Worm (Caenorhabditis elegans) whole organism, L4 larva: ENCODE results near the gene W06A7.2.

Experiments used
- F10B5.3 ChIP-seq: sonication (generic microtip); optimal IDR thresholded peaks from 2 replicates; lab custom pipeline; 2016; ENCODE audit warnings: mild to moderate bottlenecking, missing genetic modification characterization, missing compliant biosample characterization
- F26F4.8 ChIP-seq: fragments of 200-800 bp; sonication (Bioruptor generic); conservative IDR thresholded peaks from 2 replicates; pipeline ENCODE4 v1.3.6; 2022; ENCODE audit warnings: missing genetic modification characterization, missing compliant biosample characterization
- F37D6.2 ChIP-seq: sonication (generic microtip); optimal IDR thresholded peaks from 2 replicates; lab custom pipeline; 2016; ENCODE audit warnings: mild to moderate bottlenecking, missing genetic modification characterization, missing compliant biosample characterization
- R02D3.7 ChIP-seq: fragments of 150-350 bp; sonication (generic microtip); optimal IDR thresholded peaks from 3 replicates; lab custom pipeline; 2014; ENCODE audit warnings: missing biosample characterization, missing genetic modification characterization
- T26A8.4 ChIP-seq: fragments of 200-800 bp; sonication (Bioruptor generic); IDR thresholded peaks from 2 replicates; pipeline ENCODE4 v1.3.6; 2022; ENCODE audit warnings: missing genetic modification characterization, missing compliant biosample characterization
- Y48G9A.11 ChIP-seq: fragments of 200-800 bp; sonication (Bioruptor generic); IDR thresholded peaks from 2 replicates; pipeline ENCODE4 v1.3.6; 2022; ENCODE audit warnings: missing genetic modification reagents, missing genetic modification characterization, missing compliant biosample characterization
- Y5F2A.4 ChIP-seq: fragments of 200-800 bp; sonication (Bioruptor generic); optimal IDR thresholded peaks from 2 replicates; lab custom pipeline; 2018; ENCODE audit warnings: mild to moderate bottlenecking, missing genetic modification characterization, missing compliant biosample characterization
- Y75B8A.6 ChIP-seq: fragments of 200-800 bp; sonication (Bioruptor generic); IDR thresholded peaks from 2 replicates; pipeline ENCODE4 v1.3.6; 2022; ENCODE audit warnings: missing genetic modification reagents, missing genetic modification characterization, missing compliant biosample characterization
- ZK546.5 ChIP-seq, 2 experiments: sonication (generic microtip); optimal IDR thresholded peaks; 2 replicates each; lab custom pipeline; 2017; ENCODE audit warnings: missing biosample characterization in 2 of 2, missing genetic modification characterization in 2 of 2
- aha-1 ChIP-seq: fragments of 150-350 bp; peaks from one replicate; lab custom pipeline; 2014; ENCODE audit warnings: missing biosample characterization, missing genetic modification characterization
- aly-2 ChIP-seq: sonication (generic microtip); optimal IDR thresholded peaks from 2 replicates; lab custom pipeline; 2018; ENCODE audit warnings: missing biosample characterization, missing genetic modification characterization
- ceh-62 ChIP-seq: sonication (generic microtip); optimal IDR thresholded peaks from 2 replicates; lab custom pipeline; 2017; ENCODE audit warnings: missing biosample characterization, missing genetic modification characterization
- ceh-82 ChIP-seq: sonication (generic microtip); optimal IDR thresholded peaks from 2 replicates; lab custom pipeline; 2017; ENCODE audit warnings: missing biosample characterization, missing genetic modification characterization
- cey-2 ChIP-seq: sonication (generic microtip); optimal IDR thresholded peaks from 3 replicates; lab custom pipeline; 2017; ENCODE audit warnings: missing genetic modification characterization, mild to moderate bottlenecking, missing compliant biosample characterization, antibody characterized with exemption, borderline replicate concordance; ENCODE audit not compliant: insufficient read depth
- ctbp-1 ChIP-seq: fragments of 200-800 bp; sonication (Bioruptor generic); IDR thresholded peaks from 2 replicates; pipeline ENCODE4 v1.3.6; 2022; ENCODE audit warnings: missing genetic modification reagents, missing genetic modification characterization, missing compliant biosample characterization
- daf-12 ChIP-seq: fragments of 150-350 bp; optimal IDR thresholded peaks from 2 replicates; lab custom pipeline; 2014; ENCODE audit warnings: missing biosample characterization, missing genetic modification reagents, missing genetic modification characterization
- daf-16 ChIP-seq, 3 experiments: sonication (generic microtip); optimal IDR thresholded peaks; 2 replicates each; lab custom pipeline; 2016 to 2017; ENCODE audit warnings: missing genetic modification characterization in 3 of 3, missing genetic modification reagents in 3 of 3, mild to moderate bottlenecking in 2 of 3, missing compliant biosample characterization in 2 of 3, missing biosample characterization in 1 of 3, moderate library complexity in 1 of 3
- dmd-6 ChIP-seq: fragments of 200-800 bp; sonication (Bioruptor generic); IDR thresholded peaks from 2 replicates; pipeline ENCODE4 v1.3.6; 2022; ENCODE audit warnings: missing genetic modification reagents, missing genetic modification characterization, missing compliant biosample characterization
- dmd-8 ChIP-seq: fragments of 200-800 bp; sonication (Bioruptor generic); IDR thresholded peaks from 2 replicates; pipeline ENCODE4 v1.3.6; 2022; ENCODE audit warnings: missing genetic modification characterization, missing compliant biosample characterization
- dmd-9 ChIP-seq: fragments of 200-800 bp; sonication (Bioruptor generic); IDR thresholded peaks from 2 replicates; pipeline ENCODE4 v1.3.6; 2022; ENCODE audit warnings: missing genetic modification reagents, missing genetic modification characterization, missing compliant biosample characterization
- duxl-1 ChIP-seq: sonication (generic microtip); optimal IDR thresholded peaks from 2 replicates; lab custom pipeline; 2016; ENCODE audit warnings: mild to moderate bottlenecking, missing genetic modification characterization, moderate library complexity, missing compliant biosample characterization; ENCODE audit not compliant: poor library complexity
- fkh-10 ChIP-seq: fragments of 150-350 bp; optimal IDR thresholded peaks from 2 replicates; lab custom pipeline; 2014; ENCODE audit warnings: missing biosample characterization, missing genetic modification reagents, missing genetic modification characterization
- gei-8 ChIP-seq: fragments of 200-800 bp; sonication (Bioruptor generic); optimal IDR thresholded peaks from 2 replicates; lab custom pipeline; 2018; ENCODE audit warnings: mild to moderate bottlenecking, missing genetic modification characterization, missing compliant biosample characterization
- hlh-11 ChIP-seq: fragments of 200-800 bp; sonication (Bioruptor generic); optimal IDR thresholded peaks from 2 replicates; lab custom pipeline; 2018; ENCODE audit warnings: mild to moderate bottlenecking, missing genetic modification characterization, missing compliant biosample characterization
- hlh-30 ChIP-seq: sonication (generic microtip); optimal IDR thresholded peaks from 2 replicates; lab custom pipeline; 2017; ENCODE audit warnings: antibody characterized with exemption, mild to moderate bottlenecking, missing genetic modification characterization, missing compliant biosample characterization; ENCODE audit not compliant: insufficient read depth
- hmg-1.1 ChIP-seq: fragments of 200-800 bp; sonication (Bioruptor generic); IDR thresholded peaks from 2 replicates; pipeline ENCODE4 v1.3.6; 2022; ENCODE audit warnings: missing genetic modification reagents, missing genetic modification characterization, missing compliant biosample characterization
- lin-13 ChIP-seq: fragments of 150-350 bp; optimal IDR thresholded peaks from 2 replicates; lab custom pipeline; 2014; ENCODE audit warnings: missing biosample characterization, missing genetic modification reagents, missing genetic modification characterization
- lin-29 ChIP-seq: fragments of 200-800 bp; sonication (Bioruptor generic); IDR thresholded peaks from 2 replicates; pipeline ENCODE4 v1.3.6; 2022; ENCODE audit warnings: missing genetic modification reagents, missing genetic modification characterization, missing compliant biosample characterization
- lin-38 ChIP-seq: fragments of 200-800 bp; sonication (Bioruptor generic); IDR thresholded peaks from 2 replicates; pipeline ENCODE4 v1.3.6; 2022; ENCODE audit warnings: missing genetic modification reagents, missing genetic modification characterization, missing compliant biosample characterization
- lin-39 ChIP-seq: fragments of 150-350 bp; optimal IDR thresholded peaks from 2 replicates; lab custom pipeline; 2014; ENCODE audit warnings: missing biosample characterization, missing genetic modification reagents, missing genetic modification characterization
- lir-3 ChIP-seq: sonication (generic microtip); optimal IDR thresholded peaks from 2 replicates; lab custom pipeline; 2016; ENCODE audit warnings: mild to moderate bottlenecking, missing genetic modification characterization, missing compliant biosample characterization
- mdt-29 ChIP-seq: fragments of 200-800 bp; sonication (Bioruptor generic); IDR thresholded peaks from 2 replicates; pipeline ENCODE4 v1.3.6; 2022; ENCODE audit warnings: missing genetic modification reagents, missing genetic modification characterization, missing compliant biosample characterization
- mxl-2 ChIP-seq: fragments of 200-800 bp; sonication (Bioruptor generic); conservative IDR thresholded peaks from 2 replicates; pipeline ENCODE4 v1.3.6; 2022; ENCODE audit warnings: missing genetic modification reagents, missing genetic modification characterization, missing compliant biosample characterization
- nhr-10 ChIP-seq: fragments of 150-350 bp; optimal IDR thresholded peaks from 2 replicates; lab custom pipeline; 2014; ENCODE audit warnings: missing biosample characterization, missing genetic modification characterization
- nhr-11 ChIP-seq: fragments of 150-350 bp; optimal IDR thresholded peaks from 2 replicates; lab custom pipeline; 2014; ENCODE audit warnings: missing biosample characterization, missing genetic modification characterization
- nhr-111 ChIP-seq: fragments of 200-800 bp; sonication (Bioruptor generic); optimal IDR thresholded peaks from 2 replicates; lab custom pipeline; 2018; ENCODE audit warnings: mild to moderate bottlenecking, missing genetic modification characterization, missing compliant biosample characterization
- nhr-25 ChIP-seq: sonication (generic microtip); optimal IDR thresholded peaks from 2 replicates; lab custom pipeline; 2017; ENCODE audit warnings: missing genetic modification characterization, mild to moderate bottlenecking, missing compliant biosample characterization, antibody characterized with exemption, moderate library complexity, borderline replicate concordance; ENCODE audit not compliant: insufficient read depth
- nhr-28 ChIP-seq: fragments of 150-350 bp; optimal IDR thresholded peaks from 2 replicates; lab custom pipeline; 2014; ENCODE audit warnings: missing biosample characterization, missing genetic modification characterization
- nhr-77 ChIP-seq: fragments of 150-350 bp; optimal IDR thresholded peaks from 2 replicates; lab custom pipeline; 2014; ENCODE audit warnings: missing biosample characterization, missing genetic modification characterization
- php-3 ChIP-seq: fragments of 200-800 bp; sonication (Bioruptor generic); IDR thresholded peaks from 2 replicates; pipeline ENCODE4 v1.3.6; 2022; ENCODE audit warnings: missing genetic modification reagents, missing genetic modification characterization, missing compliant biosample characterization
- rbr-2 ChIP-seq: sonication (generic microtip); optimal IDR thresholded peaks from 2 replicates; lab custom pipeline; 2016; ENCODE audit warnings: missing genotype, missing genetic modification characterization, missing compliant biosample characterization
- skn-1 ChIP-seq: fragments of 150-350 bp; optimal IDR thresholded peaks from 2 replicates; lab custom pipeline; 2014; ENCODE audit warnings: missing biosample characterization, missing genetic modification characterization
- snpc-1.2 ChIP-seq: fragments of 200-800 bp; sonication (Bioruptor generic); IDR thresholded peaks from 2 replicates; pipeline ENCODE4 v1.3.6; 2022; ENCODE audit warnings: missing genetic modification reagents, missing genetic modification characterization, missing compliant biosample characterization
- snpc-4 ChIP-seq: fragments of 150-350 bp; optimal IDR thresholded peaks from 2 replicates; lab custom pipeline; 2014; ENCODE audit warnings: missing biosample characterization, missing genetic modification characterization
- zfp-3 ChIP-seq: fragments of 200-800 bp; sonication (Bioruptor generic); conservative IDR thresholded peaks from 2 replicates; pipeline ENCODE4 v1.3.6; 2022; ENCODE audit warnings: missing genetic modification reagents, missing genetic modification characterization, missing compliant biosample characterization
- zip-2 ChIP-seq: fragments of 150-350 bp; optimal IDR thresholded peaks from 2 replicates; lab custom pipeline; 2014; ENCODE audit warnings: missing biosample characterization, missing genetic modification characterization
- ztf-11 ChIP-seq: fragments of 150-350 bp; optimal IDR thresholded peaks from 2 replicates; lab custom pipeline; 2014; ENCODE audit warnings: missing biosample characterization, missing genetic modification characterization
- ztf-7 ChIP-seq: fragments of 150-350 bp; optimal IDR thresholded peaks from 2 replicates; lab custom pipeline; 2014; ENCODE audit warnings: missing biosample characterization, missing genetic modification characterization

The W06A7.2 gene

DNA sequence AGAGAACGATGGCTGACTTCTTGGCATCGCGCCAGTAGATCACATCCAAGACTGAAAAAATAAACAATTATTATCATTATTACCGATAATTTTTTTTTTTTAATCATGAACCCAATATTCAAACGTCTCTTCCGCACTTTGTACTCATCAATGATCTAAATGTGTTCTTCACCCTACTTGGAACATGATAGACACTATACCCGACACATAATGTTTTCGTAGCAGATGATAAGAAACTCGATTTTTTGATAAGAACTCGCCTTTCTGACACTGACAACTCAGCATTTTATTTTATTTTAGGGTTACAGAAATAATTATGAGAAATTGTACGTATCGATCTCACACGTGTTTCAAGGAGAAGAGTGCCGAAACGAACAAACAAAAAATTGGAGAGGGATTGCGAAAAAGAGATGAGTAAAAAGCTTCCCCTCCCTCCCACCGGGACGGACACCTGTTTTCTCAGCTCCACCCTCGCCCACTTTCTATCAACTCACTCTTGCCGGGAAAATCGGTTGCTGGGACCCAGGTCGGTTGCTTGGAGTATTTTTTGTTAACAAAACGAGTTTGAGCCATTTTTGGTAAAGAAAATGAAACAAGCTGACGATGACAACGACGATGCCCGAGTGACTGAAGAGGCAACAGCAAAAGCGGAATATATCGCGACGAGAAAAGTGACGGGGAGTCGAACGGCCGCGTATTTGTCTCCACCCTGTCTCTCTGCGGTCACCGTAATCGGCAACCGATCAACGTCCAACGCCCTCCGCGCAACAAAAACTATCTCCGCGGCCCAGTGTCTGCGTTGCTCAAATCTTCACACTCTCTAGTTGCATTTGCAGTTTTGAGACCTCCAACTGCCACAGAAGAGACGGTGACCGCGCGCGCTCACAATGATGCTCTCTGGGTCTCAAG lies 8.9 kb downstream of the W06A7.2 start (continued):
- TF ChIP-seq nhr-11 (tag; lab: Kevin White, UChicago), result no peak
- TF ChIP-seq R02D3.7 (tag; lab: Kevin White, UChicago), result no peak
- TF ChIP-seq Y5F2A.4 (GFP tag; lab: Kevin White, UChicago), result no peak
- TF ChIP-seq fkh-10 (GFP tag; lab: Kevin White, UChicago), result no peak
- no peak for TF ChIP-seq ZK546.5 (tag; optimal IDR thresholded peaks at IDR 0.05; lab: Kevin White, UChicago)
- TF ChIP-seq T26A8.4, result peak; percentile 73
- TF ChIP-seq ceh-62, result no peak
- no peak for TF ChIP-seq Y48G9A.11 (GFP tag; lab: Robert Waterston, UW)
- TF ChIP-seq hmg-1.1 (GFP tag; lab: Robert Waterston, UW), result no peak
- 0 out of 2 replicates have a peak, but pooled peaks have one; percentile 33 for TF ChIP-seq php-3 (GFP tag; lab: Robert Waterston, UW)
- 0 out of 2 replicates have a peak, but pooled peaks have one; percentile 6 for TF ChIP-seq lin-38 (GFP tag; lab: Robert Waterston, UW)
- TF ChIP-seq daf-12 (tag; lab: Kevin White, UChicago), result no peak
- TF ChIP-seq skn-1, result no peak
- peak; percentile 96 for TF ChIP-seq nhr-28
- no peak for TF ChIP-seq Y75B8A.6 (GFP tag; lab: Robert Waterston, UW)
- no peak for TF ChIP-seq ceh-82
- no peak for TF ChIP-seq lin-39 (tag; lab: Kevin White, UChicago)
- no peak for TF ChIP-seq lir-3
- peak; percentile 83 for TF ChIP-seq nhr-77 (tag; lab: Kevin White, UChicago)
- TF ChIP-seq mxl-2 (GFP tag; lab: Robert Waterston, UW), result no peak
- no peak for TF ChIP-seq hlh-30 (tag; lab: Kevin White, UChicago)
- TF ChIP-seq lin-29 (GFP tag; lab: Robert Waterston, UW), result no peak
- no peak for TF ChIP-seq F37D6.2 (tag; lab: Kevin White, UChicago)
- TF ChIP-seq zip-2 (tag; lab: Kevin White, UChicago), result no peak
- TF ChIP-seq nhr-25 (tag; lab: Kevin White, UChicago), result peak; percentile 9
- TF ChIP-seq F10B5.3 (tag; lab: Kevin White, UChicago), result no peak
- TF ChIP-seq cey-2 (tag; lab: Kevin White, UChicago), result no peak
- no peak for TF ChIP-seq dmd-8 (GFP tag; lab: Robert Waterston, UW)
- no peak for TF ChIP-seq ztf-11 (tag; lab: Kevin White, UChicago)
- peak; percentile 69 for TF ChIP-seq dmd-6 (GFP tag; lab: Robert Waterston, UW)
- TF ChIP-seq snpc-1.2 (GFP tag; lab: Robert Waterston, UW), result peak; percentile 44; the same call in 1 of the 2 replicates
- TF ChIP-seq nhr-111, result no peak
- 0 out of 2 replicates have a peak, but pooled peaks have one; percentile 34 for TF ChIP-seq mdt-29 (GFP tag; lab: Robert Waterston, UW)
- TF ChIP-seq aha-1 (tag; lab: Kevin White, UChicago), result no peak
- TF ChIP-seq zfp-3, result 0 out of 2 replicates have a peak, but pooled peaks have one; percentile 35
- TF ChIP-seq ztf-7, result no peak
- TF ChIP-seq F26F4.8 (GFP tag; lab: Robert Waterston, UW), result no peak

DNA sequence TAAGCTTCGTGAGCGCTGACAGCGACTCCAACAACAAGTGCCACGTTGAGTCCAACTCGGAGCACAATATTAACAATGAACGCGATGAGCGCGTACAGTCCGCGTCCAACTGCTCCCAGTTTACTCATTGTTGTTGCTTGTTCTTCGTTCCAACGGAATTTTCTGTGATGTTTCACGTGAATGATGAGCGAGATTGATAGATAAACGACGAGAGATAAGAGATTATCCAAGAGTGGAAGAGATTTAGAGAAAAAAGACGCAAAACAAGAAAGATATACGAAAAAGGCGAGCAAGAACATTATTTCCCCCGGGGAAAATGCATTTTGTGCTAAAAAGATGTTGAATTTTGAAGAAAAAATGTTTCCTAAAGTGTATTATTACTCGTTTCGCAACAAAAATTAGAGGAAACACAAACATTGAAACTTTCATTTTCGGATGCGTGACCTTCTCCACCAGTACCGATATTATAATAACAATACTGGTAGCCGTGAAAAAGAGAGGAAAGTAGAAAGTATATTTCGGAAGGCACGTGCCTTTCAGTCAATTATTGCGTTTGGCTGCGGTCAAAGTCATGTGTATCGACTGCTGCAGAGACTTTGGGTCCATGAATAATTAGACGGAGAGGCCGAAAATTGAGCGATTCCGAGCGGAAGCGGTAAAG lies 9.9 kb downstream of the W06A7.2 start:
- TF ChIP-seq ctbp-1 (GFP tag; lab: Robert Waterston, UW) (no peak), snpc-4 (no peak), daf-16 (GFP tag; optimal IDR thresholded peaks at IDR 0.05; lab: Kevin White, UChicago) (no peak), daf-16 (tag; optimal IDR thresholded peaks at IDR 0.05; lab: Kevin White, UChicago) (peak; percentile 63), nhr-10 (tag; lab: Kevin White, UChicago) (no peak), rbr-2 (no peak), nhr-28 (peak; percentile 33), aly-2 (tag; lab: Kevin White, UChicago) (no peak), dmd-9 (GFP tag; lab: Robert Waterston, UW) (no peak), lin-13 (GFP tag; lab: Kevin White, UChicago) (no peak), lin-39 (tag; lab: Kevin White, UChicago) (no peak), nhr-25 (tag; lab: Kevin White, UChicago) (no peak), gei-8 (GFP tag; lab: Kevin White, UChicago) (no peak), hlh-11 (tag; lab: Kevin White, UChicago) (peak; percentile 27), duxl-1 (tag; lab: Kevin White, UChicago) (no peak)
